Fruit fly (Drosophila melanogaster) whole organism, embryonic: ENCODE data around the gene CCHa1.

Experiments used
- Abd-B ChIP-seq: fragments of 200-800 bp; sonication (Bioruptor generic); optimal IDR thresholded peaks from 2 replicates; lab custom pipeline; 2018; ENCODE audit warnings: missing biosample characterization, mild to moderate bottlenecking, missing genetic modification characterization, moderate library complexity
- Adf1 ChIP-seq: fragments of 200-800 bp; sonication (Bioruptor generic); IDR thresholded peaks from 2 replicates; pipeline ENCODE4 v1.3.6; 2022; ENCODE audit warnings: missing biosample characterization, missing genetic modification characterization
- Bteb2 ChIP-seq: fragments of 200-800 bp; sonication (Bioruptor generic); optimal IDR thresholded peaks from 2 replicates; lab custom pipeline; 2016; ENCODE audit warnings: missing biosample characterization, missing genetic modification characterization
- CG10267 ChIP-seq: fragments of 200-800 bp; sonication (Bioruptor generic); optimal IDR thresholded peaks from 2 replicates; lab custom pipeline; 2018; ENCODE audit warnings: missing biosample characterization, mild to moderate bottlenecking, missing genetic modification characterization, moderate library complexity
- CG11247 ChIP-seq: fragments of 200-800 bp; sonication (Bioruptor generic); IDR thresholded peaks from 2 replicates; pipeline ENCODE4 v1.3.6; 2022; ENCODE audit warnings: missing biosample characterization, missing genetic modification characterization
- CG11398 ChIP-seq: fragments of 200-800 bp; sonication (Bioruptor generic); optimal IDR thresholded peaks from 2 replicates; lab custom pipeline; 2016; ENCODE audit warnings: missing biosample characterization, missing genetic modification characterization
- CG11695 ChIP-seq: fragments of 200-800 bp; sonication (Bioruptor generic); IDR thresholded peaks from 3 replicates; pipeline ENCODE4 v1.3.6; 2022; ENCODE audit warnings: missing biosample characterization, missing genetic modification characterization
- CG12236 ChIP-seq: fragments of 200-800 bp; sonication (Bioruptor generic); optimal IDR thresholded peaks from 2 replicates; lab custom pipeline; 2016; ENCODE audit warnings: missing biosample characterization, missing genetic modification characterization
- CG12769 ChIP-seq: fragments of 200-800 bp; sonication (Bioruptor generic); optimal IDR thresholded peaks from 2 replicates; lab custom pipeline; 2019; ENCODE audit warnings: missing biosample characterization, mild to moderate bottlenecking, missing genetic modification characterization, moderate library complexity
- CG12942 ChIP-seq: fragments of 200-800 bp; sonication (Bioruptor generic); optimal IDR thresholded peaks from 3 replicates; lab custom pipeline; 2016; ENCODE audit warnings: missing biosample characterization, missing genetic modification characterization
- CG14441 ChIP-seq: fragments of 200-800 bp; sonication (Bioruptor generic); IDR thresholded peaks from 2 replicates; pipeline ENCODE4 v1.3.6; 2022; ENCODE audit warnings: missing biosample characterization, missing genetic modification characterization
- CG15073 ChIP-seq: fragments of 200-800 bp; sonication (Bioruptor generic); optimal IDR thresholded peaks from 2 replicates; lab custom pipeline; 2016; ENCODE audit warnings: missing biosample characterization, missing genetic modification characterization
- CG1603 ChIP-seq: fragments of 200-800 bp; sonication (Bioruptor generic); optimal IDR thresholded peaks from 2 replicates; lab custom pipeline; 2019; ENCODE audit warnings: missing biosample characterization, mild to moderate bottlenecking, missing genetic modification characterization, moderate library complexity
- CG17359 ChIP-seq: fragments of 200-800 bp; sonication (Bioruptor generic); optimal IDR thresholded peaks from 3 replicates; lab custom pipeline; 2018; ENCODE audit warnings: missing biosample characterization, mild to moderate bottlenecking, missing genetic modification characterization, moderate library complexity
- CG2712 ChIP-seq: fragments of 200-800 bp; optimal IDR thresholded peaks from 3 replicates; lab custom pipeline; 2019; ENCODE audit warnings: missing biosample characterization, mild to moderate bottlenecking, missing genetic modification characterization, moderate library complexity
- CG34224 ChIP-seq: fragments of 200-800 bp; sonication (Bioruptor generic); IDR thresholded peaks from 3 replicates; pipeline ENCODE4 v1.3.6; 2022; ENCODE audit warnings: missing biosample characterization, missing genetic modification characterization; ENCODE audit not compliant: partially characterized antibody
- CG3847 ChIP-seq: fragments of 200-800 bp; sonication (Bioruptor generic); IDR thresholded peaks from 2 replicates; pipeline ENCODE4 v1.3.6; 2022; ENCODE audit warnings: missing biosample characterization, missing genetic modification characterization
- CG4730 ChIP-seq: fragments of 200-800 bp; sonication (Bioruptor generic); IDR thresholded peaks from 2 replicates; pipeline ENCODE4 v1.3.6; 2022; ENCODE audit warnings: missing biosample characterization, missing genetic modification characterization
- CG6175 ChIP-seq: fragments of 200-800 bp; sonication (Bioruptor generic); IDR thresholded peaks from 3 replicates; pipeline ENCODE4 v1.3.6; 2022; ENCODE audit warnings: missing biosample characterization, missing genetic modification characterization
- CG8944 ChIP-seq: fragments of 200-800 bp; sonication (Bioruptor generic); optimal IDR thresholded peaks from 3 replicates; lab custom pipeline; 2016; ENCODE audit warnings: missing biosample characterization, missing genetic modification characterization
- CG9817 ChIP-seq: fragments of 200-800 bp; sonication (Bioruptor generic); optimal IDR thresholded peaks from 2 replicates; lab custom pipeline; 2018; ENCODE audit warnings: missing biosample characterization, mild to moderate bottlenecking, missing genetic modification characterization, moderate library complexity
- CTCF ChIP-seq: fragments of 200-800 bp; sonication (Bioruptor generic); optimal IDR thresholded peaks from 2 replicates; lab custom pipeline; 2017; ENCODE audit warnings: missing biosample characterization, mild to moderate bottlenecking, missing genetic modification characterization, moderate library complexity
- Chrac-16 ChIP-seq: fragments of 200-800 bp; sonication (Bioruptor generic); optimal IDR thresholded peaks from 3 replicates; lab custom pipeline; 2016; ENCODE audit warnings: missing biosample characterization, missing genetic modification characterization
- CrebB ChIP-seq: fragments of 200-800 bp; sonication (Bioruptor generic); optimal IDR thresholded peaks from 3 replicates; lab custom pipeline; 2018; ENCODE audit warnings: missing biosample characterization, mild to moderate bottlenecking, missing genetic modification characterization
- Dp ChIP-seq: fragments of 200-800 bp; sonication (Bioruptor generic); optimal IDR thresholded peaks from 2 replicates; lab custom pipeline; 2018; ENCODE audit warnings: missing biosample characterization, mild to moderate bottlenecking, missing genetic modification characterization, moderate library complexity
- HHEX ChIP-seq: fragments of 200-800 bp; sonication (Bioruptor generic); optimal IDR thresholded peaks from 3 replicates; lab custom pipeline; 2017; ENCODE audit warnings: missing biosample characterization, mild to moderate bottlenecking, missing genetic modification characterization, missing genetic modification reagents
- HmgZ ChIP-seq: fragments of 200-800 bp; sonication (Bioruptor generic); optimal IDR thresholded peaks from 2 replicates; lab custom pipeline; 2018; ENCODE audit warnings: missing biosample characterization, mild to moderate bottlenecking, missing genetic modification characterization
- Lpt ChIP-seq: fragments of >200 bp; optimal IDR thresholded peaks from 2 replicates; lab custom pipeline; 2018; ENCODE audit warnings: missing biosample characterization, missing genetic modification characterization
- Side ChIP-seq: fragments of 200-800 bp; sonication (Bioruptor generic); optimal IDR thresholded peaks from 2 replicates; lab custom pipeline; 2016; ENCODE audit warnings: missing biosample characterization, missing genetic modification characterization
- Stat92E ChIP-seq, 3 experiments: fragments of >200 bp in 2 of 3; fragments of 200-800 bp in 1 of 3; sonication (Bioruptor generic) in 1 of 3; optimal IDR thresholded peaks; 2 replicates each; lab custom pipeline; 2017 to 2019; ENCODE audit warnings: missing biosample characterization in 3 of 3, missing genetic modification characterization in 3 of 3, mild to moderate bottlenecking in 1 of 3, moderate library complexity in 1 of 3
- bigmax ChIP-seq: fragments of 200-800 bp; sonication (Bioruptor generic); optimal IDR thresholded peaks from 2 replicates; lab custom pipeline; 2018; ENCODE audit warnings: missing biosample characterization, mild to moderate bottlenecking, missing genetic modification characterization
- chinmo ChIP-seq: fragments of 200-800 bp; sonication (Bioruptor generic); IDR thresholded peaks from 4 replicates; pipeline ENCODE4 v1.3.6; 2022; ENCODE audit warnings: missing biosample characterization, missing genetic modification characterization; ENCODE audit not compliant: partially characterized antibody
- dati ChIP-seq: fragments of 200-800 bp; sonication (Bioruptor generic); IDR thresholded peaks from 2 replicates; pipeline ENCODE4 v1.3.6; 2022; ENCODE audit warnings: missing biosample characterization, missing genetic modification characterization
- eyg ChIP-seq: fragments of 200-800 bp; sonication (Bioruptor generic); optimal IDR thresholded peaks from 3 replicates; lab custom pipeline; 2016; ENCODE audit warnings: missing biosample characterization, missing genetic modification characterization
- gro ChIP-seq: fragments of 200-800 bp; sonication (Bioruptor generic); optimal IDR thresholded peaks from 2 replicates; lab custom pipeline; 2016; ENCODE audit warnings: missing biosample characterization, missing genetic modification characterization
- insv ChIP-seq, 2 experiments: fragments of 200-800 bp; sonication (Bioruptor generic); optimal IDR thresholded peaks; 3 replicates each; lab custom pipeline; 2016 to 2018; ENCODE audit warnings: missing biosample characterization in 2 of 2, missing genetic modification characterization in 2 of 2
- jigr1 ChIP-seq: fragments of 200-800 bp; sonication (Bioruptor generic); IDR thresholded peaks from 3 replicates; pipeline ENCODE4 v1.3.6; 2022; ENCODE audit warnings: missing biosample characterization, missing genetic modification characterization
- lov ChIP-seq, 2 experiments: fragments of 200-800 bp in 1 of 2; fragments of >200 bp in 1 of 2; sonication (Bioruptor generic) in 1 of 2; IDR thresholded peaks in 1 of 2; optimal IDR thresholded peaks in 1 of 2; 2 replicates in 1 of 2; 3 replicates in 1 of 2; pipeline versions ENCODE4 v1.3.6 to Lab custom; 2017 to 2022; ENCODE audit warnings: missing biosample characterization in 1 of 2, missing genetic modification characterization in 1 of 2
- nerfin-1 ChIP-seq: fragments of 200-800 bp; sonication (Bioruptor generic); optimal IDR thresholded peaks from 3 replicates; lab custom pipeline; 2019; ENCODE audit warnings: missing biosample characterization, mild to moderate bottlenecking, missing genetic modification characterization, moderate library complexity
- peb ChIP-seq: fragments of 200-800 bp; sonication (Bioruptor generic); IDR thresholded peaks from 2 replicates; pipeline ENCODE4 v1.3.6; 2022; ENCODE audit warnings: missing biosample characterization, missing genetic modification characterization
- pfk ChIP-seq: fragments of 200-800 bp; sonication (Bioruptor generic); optimal IDR thresholded peaks from 2 replicates; lab custom pipeline; 2018; ENCODE audit warnings: missing biosample characterization, mild to moderate bottlenecking, missing genetic modification characterization, moderate library complexity
- pzg ChIP-seq: fragments of 200-800 bp; sonication (Bioruptor generic); optimal IDR thresholded peaks from 3 replicates; lab custom pipeline; 2018; ENCODE audit warnings: missing biosample characterization, mild to moderate bottlenecking, missing genetic modification characterization, moderate library complexity
- ro ChIP-seq: fragments of 200-800 bp; sonication (Bioruptor generic); IDR thresholded peaks from 2 replicates; pipeline ENCODE4 v1.3.6; 2022; ENCODE audit warnings: missing biosample characterization, missing genetic modification characterization
- sens ChIP-seq: fragments of 200-800 bp; sonication (Bioruptor generic); peaks from one replicate; lab custom pipeline; 2016; ENCODE audit warnings: missing biosample characterization, missing genetic modification characterization
- ssp ChIP-seq: fragments of 200-800 bp; sonication (Bioruptor generic); IDR thresholded peaks from 2 replicates; pipeline ENCODE4 v1.3.6; 2022; ENCODE audit warnings: missing biosample characterization, missing genetic modification characterization
- stc ChIP-seq: fragments of 200-800 bp; sonication (Bioruptor generic); IDR thresholded peaks from 2 replicates; pipeline ENCODE4 v1.3.6; 2022; ENCODE audit warnings: missing biosample characterization, missing genetic modification characterization
- sug ChIP-seq: fragments of 200-800 bp; optimal IDR thresholded peaks from 2 replicates; lab custom pipeline; 2019; ENCODE audit warnings: missing biosample characterization, mild to moderate bottlenecking, missing genetic modification characterization, moderate library complexity
- tll ChIP-seq, 2 experiments: fragments of 200-800 bp in 1 of 2; fragments of >200 bp in 1 of 2; sonication (Bioruptor generic) in 1 of 2; optimal IDR thresholded peaks; 2 replicates each; lab custom pipeline; 2017 to 2019; ENCODE audit warnings: missing biosample characterization in 2 of 2, missing genetic modification characterization in 2 of 2, mild to moderate bottlenecking in 1 of 2, moderate library complexity in 1 of 2
- zf30C ChIP-seq: fragments of 200-800 bp; sonication (Bioruptor generic); optimal IDR thresholded peaks from 3 replicates; lab custom pipeline; 2018; ENCODE audit warnings: missing biosample characterization, mild to moderate bottlenecking, missing genetic modification characterization
- zfh2 ChIP-seq: fragments of 200-800 bp; sonication (Bioruptor generic); optimal IDR thresholded peaks from 2 replicates; lab custom pipeline; 2016; ENCODE audit warnings: missing biosample characterization, missing genetic modification characterization

CCHa1 gene

dm6 chr3R:14125479-14126121, 29.0 kb upstream of the CCHa1 start, which contains the start of the genes 140up and Polr2B (continued):
- TF ChIP-seq CG12769 (no peak), zfh2 (GFP tag; lab: Kevin White, UChicago) (peak; percentile 88), Stat92E (GFP tag; optimal IDR thresholded peaks at IDR 0.05; lab: Kevin White, UChicago) (no peak), jigr1 (GFP tag; lab: Robert Waterston, UW) (peak; percentile 80; the same call in 2 of the 3 replicates), HmgZ (tag; lab: Kevin White, UChicago) (peak; percentile 93), CG10267 (tag; lab: Kevin White, UChicago) (peak; percentile 100), pzg (peak; percentile 43), insv (GFP tag; optimal IDR thresholded peaks at IDR 0.05; lab: Kevin White, UChicago) (peak in 1 of 2 experiments; percentile 69), CG15073 (GFP tag; lab: Kevin White, UChicago) (peak; percentile 67), dati (GFP tag; lab: Robert Waterston, UW) (peak; percentile 72), tll (GFP tag; optimal IDR thresholded peaks at IDR 0.05; lab: Kevin White, UChicago) (no peak), peb (GFP tag; lab: Robert Waterston, UW) (peak; percentile 81), CG8944 (peak; percentile 80), CG1603 (no peak), ro (GFP tag; lab: Robert Waterston, UW) (peak; percentile 57; the same call in 1 of the 2 replicates), CG14441 (GFP tag; lab: Robert Waterston, UW) (peak; percentile 92), gro (GFP tag; lab: Kevin White, UChicago) (peak; percentile 70), sens (peak; percentile 95), Chrac-16 (GFP tag; lab: Kevin White, UChicago) (peak; percentile 95), nerfin-1 (tag; lab: Kevin White, UChicago) (peak; percentile 90), zf30C (GFP tag; lab: Kevin White, UChicago) (peak; percentile 1), CTCF (peak; percentile 20), HHEX (peak; percentile 92), CG11247 (peak; percentile 91), Abd-B (GFP tag; lab: Kevin White, UChicago) (peak; percentile 95), CG12236 (GFP tag; lab: Kevin White, UChicago) (no peak), CG11695 (GFP tag; lab: Robert Waterston, UW) (peak; percentile 100), Side (GFP tag; lab: Kevin White, UChicago) (peak; percentile 69), stc (peak; percentile 89), Dp (GFP tag; lab: Kevin White, UChicago) (peak; percentile 23), pfk (GFP tag; lab: Kevin White, UChicago) (no peak), lov (optimal IDR thresholded peaks at IDR 0.05; lab: Kevin White, UChicago) (no peak), lov (GFP tag; IDR thresholded peaks at IDR 0.05; lab: Robert Waterston, UW) (peak; percentile 78; the same call in 1 of the 3 replicates), CG11398 (GFP tag; lab: Kevin White, UChicago) (peak; percentile 49), Bteb2 (GFP tag; lab: Kevin White, UChicago) (peak; percentile 52), sug (peak; percentile 93), CG9817 (tag; lab: Kevin White, UChicago) (peak; percentile 95), CrebB (peak; percentile 76), CG2712 (tag; lab: Kevin White, UChicago) (peak; percentile 96), CG6175 (GFP tag; lab: Robert Waterston, UW) (peak; percentile 85), CG12942 (GFP tag; lab: Kevin White, UChicago) (peak; percentile 94), CG3847 (GFP tag; lab: Robert Waterston, UW) (peak; percentile 97), bigmax (GFP tag; lab: Kevin White, UChicago) (peak; percentile 3), Adf1 (GFP tag; lab: Robert Waterston, UW) (peak; percentile 70), CG34224 (no peak), Lpt (GFP tag; lab: Kevin White, UChicago) (no peak), ssp (peak; percentile 89), eyg (GFP tag; lab: Kevin White, UChicago) (peak; percentile 38), CG4730 (GFP tag; lab: Robert Waterston, UW) (peak; percentile 88), CG17359 (tag; lab: Kevin White, UChicago) (peak; percentile 93), chinmo (GFP tag; lab: Robert Waterston, UW) (no peak)
